Fruit fly (Drosophila melanogaster) whole organism, embryonic: Measurements from ENCODE around the gene PsGEF.

Experiments
- Atf-2 ChIP-seq: fragments of 200-800 bp; sonication (Bioruptor generic); optimal IDR thresholded peaks from 2 replicates; lab custom pipeline; 2016; ENCODE audit warnings: missing biosample characterization, missing genetic modification characterization
- Bdp1 ChIP-seq: fragments of 200-800 bp; sonication (Bioruptor generic); optimal IDR thresholded peaks from 3 replicates; lab custom pipeline; 2016; ENCODE audit warnings: missing biosample characterization, missing genetic modification characterization
- Blimp-1 ChIP-seq: fragments of 200-800 bp; sonication (Bioruptor generic); optimal IDR thresholded peaks from 3 replicates; lab custom pipeline; 2018; ENCODE audit warnings: missing biosample characterization, missing genetic modification characterization, mild to moderate bottlenecking, moderate library complexity, missing genetic modification reagents
- CG10321 ChIP-seq: fragments of 200-800 bp; sonication (Bioruptor generic); IDR thresholded peaks from 2 replicates; pipeline ENCODE4 v1.3.6; 2022; ENCODE audit warnings: missing biosample characterization, missing genetic modification characterization
- CG10366 ChIP-seq: fragments of 200-800 bp; sonication (Bioruptor generic); IDR thresholded peaks from 2 replicates; pipeline ENCODE4 v1.3.6; 2022; ENCODE audit warnings: missing biosample characterization, missing genetic modification characterization
- CG12391 ChIP-seq: fragments of 200-800 bp; sonication (Bioruptor generic); optimal IDR thresholded peaks from 3 replicates; lab custom pipeline; 2018; ENCODE audit warnings: missing biosample characterization, mild to moderate bottlenecking, missing genetic modification characterization, moderate library complexity
- CG12744 ChIP-seq: fragments of 200-800 bp; sonication (Bioruptor generic); optimal IDR thresholded peaks from 2 replicates; lab custom pipeline; 2016; ENCODE audit warnings: missing biosample characterization, missing genetic modification characterization
- CG15011 ChIP-seq: fragments of 200-800 bp; sonication (Bioruptor generic); optimal IDR thresholded peaks from 3 replicates; lab custom pipeline; 2018; ENCODE audit warnings: missing biosample characterization, mild to moderate bottlenecking, missing genetic modification characterization
- CG30403 ChIP-seq: fragments of 200-800 bp; sonication (Bioruptor generic); optimal IDR thresholded peaks from 3 replicates; lab custom pipeline; 2016; ENCODE audit warnings: missing biosample characterization, missing genetic modification characterization
- CG32767 ChIP-seq: fragments of 200-800 bp; sonication (Bioruptor generic); IDR thresholded peaks from 2 replicates; pipeline ENCODE4 v1.3.6; 2022; ENCODE audit warnings: missing biosample characterization, missing genetic modification characterization
- CG4730 ChIP-seq: fragments of 200-800 bp; sonication (Bioruptor generic); IDR thresholded peaks from 2 replicates; pipeline ENCODE4 v1.3.6; 2022; ENCODE audit warnings: missing biosample characterization, missing genetic modification characterization
- CG7839 ChIP-seq: fragments of 200-800 bp; sonication (Bioruptor generic); optimal IDR thresholded peaks from 3 replicates; lab custom pipeline; 2018; ENCODE audit warnings: missing biosample characterization, mild to moderate bottlenecking, missing genetic modification characterization, moderate library complexity
- CG8388 ChIP-seq: fragments of 200-800 bp; sonication (Bioruptor generic); optimal IDR thresholded peaks from 2 replicates; lab custom pipeline; 2019; ENCODE audit warnings: missing biosample characterization, mild to moderate bottlenecking, missing genetic modification characterization, moderate library complexity
- CoRest ChIP-seq: fragments of 200-800 bp; sonication (Bioruptor generic); optimal IDR thresholded peaks from 3 replicates; lab custom pipeline; 2018; ENCODE audit warnings: missing biosample characterization, mild to moderate bottlenecking, missing genetic modification characterization, moderate library complexity
- D19B ChIP-seq: fragments of 200-800 bp; sonication (Bioruptor generic); optimal IDR thresholded peaks from 2 replicates; lab custom pipeline; 2017; ENCODE audit warnings: missing biosample characterization, mild to moderate bottlenecking, missing genetic modification characterization
- Drgx ChIP-seq: fragments of 200-800 bp; sonication (Bioruptor generic); IDR thresholded peaks from 2 replicates; pipeline ENCODE4 v1.3.6; 2022; ENCODE audit warnings: missing biosample characterization, missing genetic modification characterization
- Fer1 ChIP-seq: fragments of 200-800 bp; sonication (Bioruptor generic); optimal IDR thresholded peaks from 2 replicates; lab custom pipeline; 2017; ENCODE audit warnings: missing biosample characterization, mild to moderate bottlenecking, missing genetic modification characterization
- Hand ChIP-seq: fragments of 200-800 bp; sonication (Bioruptor generic); optimal IDR thresholded peaks from 2 replicates; lab custom pipeline; 2017; ENCODE audit warnings: mild to moderate bottlenecking, missing biosample characterization, missing genetic modification reagents, missing genetic modification characterization
- Hey ChIP-seq: fragments of 200-800 bp; sonication (Bioruptor generic); optimal IDR thresholded peaks from 3 replicates; lab custom pipeline; 2018; ENCODE audit warnings: missing biosample characterization, mild to moderate bottlenecking, missing genetic modification characterization
- HmgD ChIP-seq: fragments of 200-800 bp; sonication (Bioruptor generic); optimal IDR thresholded peaks from 3 replicates; lab custom pipeline; 2016; ENCODE audit warnings: missing biosample characterization, missing genetic modification characterization
- Hmr ChIP-seq: fragments of 200-800 bp; sonication (Bioruptor generic); optimal IDR thresholded peaks from 3 replicates; lab custom pipeline; 2017; ENCODE audit warnings: mild to moderate bottlenecking, missing biosample characterization, missing genetic modification reagents, missing genetic modification characterization
- Hsf ChIP-seq: fragments of 200-800 bp; sonication (Bioruptor generic); optimal IDR thresholded peaks from 3 replicates; lab custom pipeline; 2016; ENCODE audit warnings: missing biosample characterization, missing genetic modification characterization
- Mad ChIP-seq: fragments of 200-800 bp; sonication (Bioruptor generic); optimal IDR thresholded peaks from 2 replicates; lab custom pipeline; 2016; ENCODE audit warnings: missing biosample characterization, missing genetic modification characterization
- Neu2 ChIP-seq: fragments of 200-800 bp; sonication (Bioruptor generic); optimal IDR thresholded peaks from 3 replicates; lab custom pipeline; 2016; ENCODE audit warnings: missing biosample characterization, missing genetic modification characterization, borderline replicate concordance
- Nf-YB ChIP-seq: fragments of 200-800 bp; sonication (Bioruptor generic); optimal IDR thresholded peaks from 3 replicates; lab custom pipeline; 2019; ENCODE audit warnings: missing biosample characterization, mild to moderate bottlenecking, missing genetic modification characterization, moderate library complexity
- Optix ChIP-seq: fragments of 200-800 bp; sonication (Bioruptor generic); IDR thresholded peaks from 3 replicates; pipeline ENCODE4 v1.3.6; 2022; ENCODE audit warnings: missing biosample characterization, missing genetic modification characterization
- Pdp1 ChIP-seq, 2 experiments: fragments of 200-800 bp; sonication (Bioruptor generic); optimal IDR thresholded peaks; 3 replicates each; lab custom pipeline; 2016; ENCODE audit warnings: missing biosample characterization in 2 of 2, missing genetic modification characterization in 2 of 2, mild to moderate bottlenecking in 1 of 2, moderate library complexity in 1 of 2
- Rx ChIP-seq: fragments of 200-800 bp; sonication (Bioruptor generic); IDR thresholded peaks from 2 replicates; pipeline ENCODE4 v1.3.6; 2022; ENCODE audit warnings: missing biosample characterization, missing genetic modification characterization
- Sox102F ChIP-seq: fragments of 200-800 bp; sonication (Bioruptor generic); optimal IDR thresholded peaks from 2 replicates; lab custom pipeline; 2018; ENCODE audit warnings: missing biosample characterization, mild to moderate bottlenecking, missing genetic modification characterization, moderate library complexity
- ab ChIP-seq: fragments of 200-800 bp; sonication (Bioruptor generic); optimal IDR thresholded peaks from 2 replicates; lab custom pipeline; 2016; ENCODE audit warnings: missing biosample characterization, missing genetic modification characterization
- bsh ChIP-seq, 2 experiments: fragments of 200-800 bp; sonication (Bioruptor generic); optimal IDR thresholded peaks; 2 replicates each; lab custom pipeline; 2017 to 2018; ENCODE audit warnings: mild to moderate bottlenecking in 2 of 2, missing biosample characterization in 2 of 2, missing genetic modification characterization in 2 of 2, moderate library complexity in 1 of 2
- cas ChIP-seq: fragments of 200-800 bp; sonication (Bioruptor generic); IDR thresholded peaks from 2 replicates; pipeline ENCODE4 v1.3.6; 2022; ENCODE audit warnings: missing biosample characterization, missing genetic modification characterization
- fd3F ChIP-seq: fragments of 200-800 bp; sonication (Bioruptor generic); optimal IDR thresholded peaks from 2 replicates; lab custom pipeline; 2018; ENCODE audit warnings: missing biosample characterization, mild to moderate bottlenecking, missing genetic modification characterization, moderate library complexity
- gcm ChIP-seq: fragments of 200-800 bp; sonication (Bioruptor generic); optimal IDR thresholded peaks from 2 replicates; lab custom pipeline; 2019; ENCODE audit warnings: missing biosample characterization, mild to moderate bottlenecking, missing genetic modification characterization, moderate library complexity
- gem ChIP-seq: fragments of 200-800 bp; sonication (Bioruptor generic); optimal IDR thresholded peaks from 2 replicates; lab custom pipeline; 2019; ENCODE audit warnings: missing biosample characterization, mild to moderate bottlenecking, missing genetic modification characterization, moderate library complexity
- grau ChIP-seq: fragments of 200-800 bp; optimal IDR thresholded peaks from 3 replicates; lab custom pipeline; 2019; ENCODE audit warnings: missing biosample characterization, mild to moderate bottlenecking, missing genetic modification characterization, moderate library complexity
- jigr1 ChIP-seq: fragments of 200-800 bp; sonication (Bioruptor generic); IDR thresholded peaks from 3 replicates; pipeline ENCODE4 v1.3.6; 2022; ENCODE audit warnings: missing biosample characterization, missing genetic modification characterization
- lbe ChIP-seq: fragments of 200-800 bp; sonication (Bioruptor generic); optimal IDR thresholded peaks from 2 replicates; lab custom pipeline; 2016; ENCODE audit warnings: missing biosample characterization, mild to moderate bottlenecking, missing genetic modification characterization
- maf-S ChIP-seq: fragments of 200-800 bp; sonication (Bioruptor generic); optimal IDR thresholded peaks from 2 replicates; lab custom pipeline; 2016; ENCODE audit warnings: missing biosample characterization, missing genetic modification characterization
- nom ChIP-seq: fragments of 200-800 bp; sonication (Bioruptor generic); optimal IDR thresholded peaks from 2 replicates; lab custom pipeline; 2017; ENCODE audit warnings: missing biosample characterization, missing genetic modification characterization, mild to moderate bottlenecking, moderate library complexity, missing genetic modification reagents
- pb ChIP-seq: fragments of 200-800 bp; sonication (Bioruptor generic); optimal IDR thresholded peaks from 3 replicates; lab custom pipeline; 2016; ENCODE audit warnings: missing biosample characterization, missing genetic modification characterization
- pum ChIP-seq: fragments of 200-800 bp; sonication (Bioruptor generic); optimal IDR thresholded peaks from 2 replicates; lab custom pipeline; 2016; ENCODE audit warnings: missing biosample characterization, missing genetic modification characterization
- pzg ChIP-seq: fragments of 200-800 bp; sonication (Bioruptor generic); optimal IDR thresholded peaks from 3 replicates; lab custom pipeline; 2018; ENCODE audit warnings: missing biosample characterization, mild to moderate bottlenecking, missing genetic modification characterization, moderate library complexity
- ranshi ChIP-seq: fragments of 200-800 bp; sonication (Bioruptor generic); IDR thresholded peaks from 2 replicates; pipeline ENCODE4 v1.3.6; 2022; ENCODE audit warnings: missing biosample characterization, missing genetic modification characterization
- run ChIP-seq: fragments of 200-800 bp; sonication (Bioruptor generic); optimal IDR thresholded peaks from 3 replicates; lab custom pipeline; 2018; ENCODE audit warnings: missing biosample characterization, mild to moderate bottlenecking, missing genetic modification characterization
- sens ChIP-seq: fragments of 200-800 bp; sonication (Bioruptor generic); peaks from one replicate; lab custom pipeline; 2016; ENCODE audit warnings: missing biosample characterization, missing genetic modification characterization
- seq ChIP-seq: fragments of 200-800 bp; sonication (Bioruptor generic); IDR thresholded peaks from 2 replicates; pipeline ENCODE4 v1.3.6; 2022; ENCODE audit warnings: missing biosample characterization, missing genetic modification characterization
- sima ChIP-seq: fragments of 200-800 bp; sonication (Bioruptor generic); optimal IDR thresholded peaks from 2 replicates; lab custom pipeline; 2016; ENCODE audit warnings: missing biosample characterization, missing genetic modification characterization
- sisA ChIP-seq: fragments of 200-800 bp; sonication (Bioruptor generic); IDR thresholded peaks from 2 replicates; pipeline ENCODE4 v1.3.6; 2022; ENCODE audit warnings: missing biosample characterization, missing genetic modification characterization
- tll ChIP-seq, 2 experiments: fragments of 200-800 bp in 1 of 2; fragments of >200 bp in 1 of 2; sonication (Bioruptor generic) in 1 of 2; optimal IDR thresholded peaks; 2 replicates each; lab custom pipeline; 2017 to 2019; ENCODE audit warnings: missing biosample characterization in 2 of 2, missing genetic modification characterization in 2 of 2, mild to moderate bottlenecking in 1 of 2, moderate library complexity in 1 of 2
- twi ChIP-seq: fragments of 200-800 bp; optimal IDR thresholded peaks from 2 replicates; lab custom pipeline; 2019; ENCODE audit warnings: missing biosample characterization, mild to moderate bottlenecking, missing genetic modification characterization, moderate library complexity

PsGEF gene

DNA sequence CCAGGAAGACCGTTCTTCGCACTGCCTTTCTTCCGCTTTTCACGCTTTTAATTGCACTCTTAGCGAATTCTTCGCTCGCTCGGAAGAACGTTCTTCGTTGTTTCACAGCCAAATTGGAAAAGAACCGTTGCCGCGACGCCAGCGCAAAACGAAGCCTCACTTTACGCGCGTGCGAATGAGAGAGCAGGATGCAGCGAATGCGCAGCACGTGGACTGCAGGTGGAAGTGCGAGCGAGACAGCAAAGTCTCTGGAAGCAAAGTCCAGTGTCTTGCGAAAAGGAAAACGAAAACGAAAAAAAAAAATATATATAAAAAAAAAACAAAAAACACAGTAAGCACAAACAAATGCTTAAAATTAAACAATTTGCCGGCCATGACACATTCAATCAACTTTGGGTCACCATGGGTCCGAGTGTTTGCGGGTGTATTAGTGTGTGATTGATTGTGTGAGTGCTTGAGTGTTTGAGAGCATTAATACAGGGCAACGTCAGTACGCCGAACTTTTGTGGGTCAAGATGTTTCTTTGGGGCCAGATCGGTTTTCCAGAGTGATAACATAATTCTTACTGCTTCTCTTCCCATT, 52.8 kb downstream of the PsGEF start, which contains the start of gene Ilp6:
Gene Ilp6, minus strand, starts transcription at position 103 of the 582 bp plus-strand sequence.
- peak; percentile 15 for TF ChIP-seq twi (tag; lab: Kevin White, UChicago)
- no peak for TF ChIP-seq ranshi (GFP tag; lab: Robert Waterston, UW)
- TF ChIP-seq Neu2 (GFP tag; lab: Kevin White, UChicago) = no peak
- no peak for TF ChIP-seq Hey (tag; lab: Kevin White, UChicago)
- no peak for TF ChIP-seq CG12744 (GFP tag; lab: Kevin White, UChicago)
- TF ChIP-seq tll (GFP tag; optimal IDR thresholded peaks at IDR 0.05; lab: Kevin White, UChicago) = no peak
- TF ChIP-seq gcm (GFP tag; lab: Kevin White, UChicago) = no peak
- TF ChIP-seq lbe = peak; percentile 34
- no peak for TF ChIP-seq Mad (GFP tag; lab: Kevin White, UChicago)
- TF ChIP-seq Pdp1 (GFP tag; optimal IDR thresholded peaks at IDR 0.05; lab: Kevin White, UChicago) = no peak
- no peak for TF ChIP-seq ab (GFP tag; lab: Kevin White, UChicago)
- TF ChIP-seq Hand (GFP tag; lab: Kevin White, UChicago) = no peak
- TF ChIP-seq Nf-YB (GFP tag; lab: Kevin White, UChicago) = no peak
- no peak for TF ChIP-seq Atf-2 (GFP tag; lab: Kevin White, UChicago)
- TF ChIP-seq cas = no peak
- TF ChIP-seq CoRest (tag; lab: Kevin White, UChicago) = no peak
- TF ChIP-seq Fer1 (GFP tag; lab: Kevin White, UChicago) = no peak
- TF ChIP-seq fd3F (GFP tag; lab: Kevin White, UChicago) = no peak
- no peak for TF ChIP-seq Optix
- no peak for TF ChIP-seq jigr1 (GFP tag; lab: Robert Waterston, UW)
- no peak for TF ChIP-seq HmgD (GFP tag; lab: Kevin White, UChicago)
- TF ChIP-seq seq (GFP tag; lab: Robert Waterston, UW) = no peak
- TF ChIP-seq CG32767 (GFP tag; lab: Robert Waterston, UW) = no peak
- TF ChIP-seq grau (tag; lab: Kevin White, UChicago) = no peak
- TF ChIP-seq Bdp1 (GFP tag; lab: Kevin White, UChicago) = no peak
- TF ChIP-seq Rx = no peak
- TF ChIP-seq pb (GFP tag; lab: Kevin White, UChicago) = no peak
- TF ChIP-seq CG8388 (GFP tag; lab: Kevin White, UChicago) = no peak
- TF ChIP-seq Blimp-1 (GFP tag; lab: Kevin White, UChicago) = no peak
- peak in 1 of 2 experiments; percentile 58 for TF ChIP-seq bsh (GFP tag; optimal IDR thresholded peaks at IDR 0.05; lab: Kevin White, UChicago)
- TF ChIP-seq gem (tag; lab: Kevin White, UChicago) = no peak
- TF ChIP-seq CG7839 (tag; lab: Kevin White, UChicago) = no peak
- TF ChIP-seq Sox102F (GFP tag; lab: Kevin White, UChicago) = no peak
- no peak for TF ChIP-seq run (tag; lab: Kevin White, UChicago)
- TF ChIP-seq CG12391 (tag; lab: Kevin White, UChicago) = no peak
- no peak for TF ChIP-seq Hsf (GFP tag; lab: Kevin White, UChicago)
- TF ChIP-seq Hmr (GFP tag; lab: Kevin White, UChicago) = no peak
- TF ChIP-seq pum (GFP tag; lab: Kevin White, UChicago) = no peak
- no peak for TF ChIP-seq sisA (GFP tag; lab: Robert Waterston, UW)
- TF ChIP-seq pzg (GFP tag; lab: Kevin White, UChicago) = no peak
- peak; percentile 54 for TF ChIP-seq CG10321 (GFP tag; lab: Robert Waterston, UW)
- TF ChIP-seq D19B (GFP tag; lab: Kevin White, UChicago) = no peak
- peak; percentile 37; the same call in 1 of the 2 replicates for TF ChIP-seq Drgx (GFP tag; lab: Robert Waterston, UW)
- no peak for TF ChIP-seq maf-S (GFP tag; lab: Kevin White, UChicago)
- TF ChIP-seq sima (GFP tag; lab: Kevin White, UChicago) = no peak
- peak; percentile 80 for TF ChIP-seq sens (GFP tag; lab: Kevin White, UChicago)
- peak; percentile 92 for TF ChIP-seq nom (GFP tag; lab: Kevin White, UChicago)
- no peak for TF ChIP-seq CG15011 (GFP tag; lab: Kevin White, UChicago)
- no peak for TF ChIP-seq CG10366 (GFP tag; lab: Robert Waterston, UW)
- no peak for TF ChIP-seq CG4730 (GFP tag; lab: Robert Waterston, UW)
- TF ChIP-seq CG30403 (GFP tag; lab: Kevin White, UChicago) = no peak
